Worm (Caenorhabditis elegans): ENCODE results near the gene lec-3.
A peak's percentile ranks its signal among the peaks of the same experiment; 100 is the strongest.

lec-3 gene

ce11 chrII:9990812-9991211 lies at the start of gene lec-3:
TSS of gene lec-3 (plus strand) at chrII:9991112.
- TF ChIP-seq nhr-237 (tag; optimal IDR thresholded peaks at IDR 0.05) (no peak), ham-2 (GFP tag; optimal IDR thresholded peaks at IDR 0.05) (no peak)

ce11 chrII:9943246-9943645 lies 47.7 kb upstream of the lec-3 start:
- no peak for TF ChIP-seq ham-2 (GFP tag; optimal IDR thresholded peaks at IDR 0.05)
- no peak for TF ChIP-seq blmp-1 (tag; optimal IDR thresholded peaks at IDR 0.05)
- no peak for TF ChIP-seq nhr-2 (tag; optimal IDR thresholded peaks at IDR 0.05)
- TF ChIP-seq zip-8 (tag; optimal IDR thresholded peaks at IDR 0.05): no peak
- TF ChIP-seq drap-1 (GFP tag; optimal IDR thresholded peaks at IDR 0.05): no peak
- TF ChIP-seq elt-1 (tag; optimal IDR thresholded peaks at IDR 0.05; ENCODE audit: borderline replicate concordance, insufficient read depth): no peak
- TF ChIP-seq mls-2 (tag; optimal IDR thresholded peaks at IDR 0.05): no peak
- TF ChIP-seq ceh-43 (GFP tag; optimal IDR thresholded peaks at IDR 0.05): no peak
- no peak for TF ChIP-seq lin-13 (tag; optimal IDR thresholded peaks at IDR 0.05)
- no peak for TF ChIP-seq ceh-39 (tag; optimal IDR thresholded peaks at IDR 0.05)
- TF ChIP-seq elt-3 (tag; optimal IDR thresholded peaks at IDR 0.05): no peak

- TF ChIP-seq nhr-237 (tag; optimal IDR thresholded peaks at IDR 0.05) (no peak), lin-32 (GFP tag; optimal IDR thresholded peaks at IDR 0.05) (no peak), cnd-1 (tag; optimal IDR thresholded peaks at IDR 0.05) (no peak), nhr-76 (tag; optimal IDR thresholded peaks at IDR 0.05) (no peak), elt-3 (tag; optimal IDR thresholded peaks at IDR 0.05) (no peak), M03D4.4 (tag; optimal IDR thresholded peaks at IDR 0.05) (no peak), lin-13 (tag; optimal IDR thresholded peaks at IDR 0.05) (no peak)
Measured at ce11 chrII:9943837-9944236, 47.1 kb upstream of the lec-3 start, which contains the start of gene flad-1. TSS of gene flad-1 (plus strand) at chrII:9944137.

- TF ChIP-seq lin-32 (GFP tag; optimal IDR thresholded peaks at IDR 0.05): no peak
- TF ChIP-seq ztf-11 (tag; optimal IDR thresholded peaks at IDR 0.05): no peak
- no peak for TF ChIP-seq zip-8 (tag; optimal IDR thresholded peaks at IDR 0.05)
- no peak for TF ChIP-seq unc-120 (tag; optimal IDR thresholded peaks at IDR 0.05; ENCODE audit: poor library complexity, severe bottlenecking)
Measured at ce11 chrII:9948662-9949061, 42.2 kb upstream of the lec-3 start.

- no peak for TF ChIP-seq snpc-4 (tag; optimal IDR thresholded peaks at IDR 0.05)
Measured at ce11 chrII:9951846-9952245, 39.1 kb upstream of the lec-3 start.

- TF ChIP-seq ceh-39 (tag; optimal IDR thresholded peaks at IDR 0.05) (no peak), flh-1 (GFP tag; optimal IDR thresholded peaks at IDR 0.05) (no peak), lsy-2 (tag; optimal IDR thresholded peaks at IDR 0.05) (no peak), ces-1 (GFP tag; optimal IDR thresholded peaks at IDR 0.05) (no peak), mep-1 (tag; optimal IDR thresholded peaks at IDR 0.05) (no peak), zip-8 (tag; optimal IDR thresholded peaks at IDR 0.05) (no peak), lin-13 (tag; optimal IDR thresholded peaks at IDR 0.05) (no peak), sem-2 (GFP tag; optimal IDR thresholded peaks at IDR 0.05) (no peak), ztf-11 (tag; optimal IDR thresholded peaks at IDR 0.05) (no peak), blmp-1 (tag; optimal IDR thresholded peaks at IDR 0.05) (no peak), hlh-1 (tag; optimal IDR thresholded peaks at IDR 0.05) (no peak), elt-3 (tag; optimal IDR thresholded peaks at IDR 0.05) (no peak), cnd-1 (tag; optimal IDR thresholded peaks at IDR 0.05) (no peak), ham-2 (GFP tag; optimal IDR thresholded peaks at IDR 0.05) (no peak), nhr-2 (tag; optimal IDR thresholded peaks at IDR 0.05) (no peak)
Measured at ce11 chrII:9954885-9955284, 36.0 kb upstream of the lec-3 start, which contains the start of gene egl-43. TSS of gene egl-43 (plus strand) at chrII:9955185.

- TF ChIP-seq ham-2 (GFP tag; optimal IDR thresholded peaks at IDR 0.05) (no peak), ces-1 (GFP tag; optimal IDR thresholded peaks at IDR 0.05) (peak; percentile 51)
Measured at ce11 chrII:9956116-9956515, 34.8 kb upstream of the lec-3 start.

ce11 chrII:9960127-9960526 lies 30.8 kb upstream of the lec-3 start:
- TF ChIP-seq mls-2 (tag; optimal IDR thresholded peaks at IDR 0.05) (no peak), blmp-1 (tag; optimal IDR thresholded peaks at IDR 0.05) (no peak), zip-8 (tag; optimal IDR thresholded peaks at IDR 0.05) (no peak), M03D4.4 (tag; optimal IDR thresholded peaks at IDR 0.05) (no peak), ham-2 (GFP tag; optimal IDR thresholded peaks at IDR 0.05) (no peak), mab-5 (tag; optimal IDR thresholded peaks at IDR 0.05) (no peak), pha-4 (tag; optimal IDR thresholded peaks at IDR 0.05) (no peak), ztf-11 (tag; optimal IDR thresholded peaks at IDR 0.05) (no peak), unc-120 (tag; optimal IDR thresholded peaks at IDR 0.05; ENCODE audit: poor library complexity, severe bottlenecking) (no peak), hlh-1 (tag; optimal IDR thresholded peaks at IDR 0.05) (no peak)

All from whole organism, mixed stage, embryonic.